Worm (Caenorhabditis elegans): ENCODE results near the gene C25H3.1.

The C25H3.1 gene

ce11 chrII:5725094-5725493 lies 26.2 kb downstream of the C25H3.1 start (continued):
- TF ChIP-seq fos-1 (tag; optimal IDR thresholded peaks at IDR 0.05) = no peak
- peak; percentile 42 for TF ChIP-seq tbx-2 (tag; optimal IDR thresholded peaks at IDR 0.05)
- TF ChIP-seq lin-39 (tag; optimal IDR thresholded peaks at IDR 0.05) = peak; percentile 94
- TF ChIP-seq hmg-11 (tag; optimal IDR thresholded peaks at IDR 0.05) = peak; percentile 66
- TF ChIP-seq egl-27 (tag; optimal IDR thresholded peaks at IDR 0.05) = no peak
- TF ChIP-seq ama-1 (optimal IDR thresholded peaks at IDR 0.05) = no peak
- TF ChIP-seq ztf-11 (tag; optimal IDR thresholded peaks at IDR 0.05) = no peak
- TF ChIP-seq nhr-77 (tag; optimal IDR thresholded peaks at IDR 0.05) = no peak
- TF ChIP-seq R02D3.7 (tag; optimal IDR thresholded peaks at IDR 0.05) = no peak
- TF ChIP-seq nfya-1 (tag; optimal IDR thresholded peaks at IDR 0.05; ENCODE audit: insufficient read depth) = peak; percentile 80
- no peak for TF ChIP-seq ZK546.5 (tag; optimal IDR thresholded peaks at IDR 0.05)
- no peak for TF ChIP-seq ceh-16 (tag; optimal IDR thresholded peaks at IDR 0.05)
- TF ChIP-seq fkh-10 (GFP tag; optimal IDR thresholded peaks at IDR 0.05) = peak; percentile 89
- no peak for TF ChIP-seq nhr-76 (tag; optimal IDR thresholded peaks at IDR 0.05)
- no peak for TF ChIP-seq pha-4 (tag; optimal IDR thresholded peaks at IDR 0.05)
- TF ChIP-seq ztf-4 (tag; optimal IDR thresholded peaks at IDR 0.05) = no peak
- no peak for TF ChIP-seq fkh-2 (tag; optimal IDR thresholded peaks at IDR 0.05)
- no peak for TF ChIP-seq nhr-12 (tag; optimal IDR thresholded peaks at IDR 0.05)
- peak; percentile 46 for TF ChIP-seq zag-1 (tag; optimal IDR thresholded peaks at IDR 0.05)
- TF ChIP-seq pqm-1 (tag; optimal IDR thresholded peaks at IDR 0.05) = no peak
- TF ChIP-seq elt-2 (tag; optimal IDR thresholded peaks at IDR 0.05) = no peak

DNA sequence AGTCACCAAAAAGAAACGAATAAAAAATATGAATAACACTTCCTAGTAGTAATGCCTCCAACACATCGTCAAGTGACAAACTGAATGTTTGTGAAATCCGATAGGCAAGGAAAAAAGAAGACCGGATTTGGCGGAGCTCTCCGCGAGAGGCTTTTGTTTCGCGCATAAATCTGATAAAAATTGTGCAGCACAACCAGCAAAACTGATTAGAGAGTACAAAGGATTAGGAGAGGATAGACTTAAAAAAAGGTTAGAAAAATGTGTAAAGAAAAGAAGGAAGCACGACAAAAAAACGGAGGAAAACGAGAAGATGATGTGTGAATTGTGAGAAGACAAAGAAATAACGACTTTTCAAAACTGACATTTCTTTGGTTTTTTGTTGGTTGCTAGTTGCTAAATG lies 28.8 kb downstream of the C25H3.1 start, which contains the start of gene rab-3:
rab-3 (minus strand) TSS at position 147 of the 400 bp plus-strand sequence.
- TF ChIP-seq nfya-1 (tag; optimal IDR thresholded peaks at IDR 0.05; ENCODE audit: insufficient read depth) (no peak), fkh-10 (GFP tag; optimal IDR thresholded peaks at IDR 0.05) (peak; percentile 66), nhr-237 (tag; optimal IDR thresholded peaks at IDR 0.05) (no peak), nhr-25 (tag; optimal IDR thresholded peaks at IDR 0.05) (no peak), ztf-11 (tag; optimal IDR thresholded peaks at IDR 0.05) (no peak), nhr-77 (tag; optimal IDR thresholded peaks at IDR 0.05) (no peak)

DNA sequence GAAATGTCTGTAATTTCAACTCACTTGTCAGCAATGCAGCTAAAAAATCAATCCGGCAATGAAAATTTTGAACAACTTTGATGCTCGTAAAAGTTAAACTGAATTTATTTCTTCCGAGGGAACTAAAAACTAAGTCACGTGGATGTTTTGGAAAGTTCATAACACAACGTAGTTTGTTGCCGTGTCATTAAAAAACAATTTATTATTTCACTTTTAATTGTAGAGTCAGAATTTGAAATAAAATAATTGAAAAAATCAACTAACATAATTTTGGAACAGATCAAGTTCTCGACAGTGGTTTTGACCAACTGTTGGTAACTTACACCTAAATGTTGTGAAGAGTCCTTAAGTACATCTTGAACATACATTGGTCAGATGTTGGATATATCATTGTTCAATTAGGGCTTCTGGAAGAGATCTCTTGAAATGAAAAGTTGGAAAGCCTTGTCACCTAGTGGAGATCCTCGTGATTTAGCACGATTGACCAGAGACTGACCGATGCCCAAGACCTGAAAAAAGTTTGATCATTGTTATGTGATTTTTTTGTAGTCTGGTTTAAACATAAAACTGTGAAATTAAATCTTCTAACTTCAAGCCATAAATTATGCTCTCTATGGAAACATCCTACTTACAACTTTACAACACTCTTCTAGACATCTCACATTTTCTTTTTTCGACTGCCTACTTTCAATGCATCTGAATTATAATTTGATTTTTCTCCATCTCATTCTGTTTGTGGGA lies 31.6 kb downstream of the C25H3.1 start, which contains the start of the genes C18A3.7 and C18A3.11:
C18A3.7 (minus strand) TSS at position 101 of the 741 bp plus-strand sequence.
C18A3.11 (plus strand) TSS at position 691 of the 741 bp plus-strand sequence.
- no peak for TF ChIP-seq nhr-28 (tag; optimal IDR thresholded peaks at IDR 0.05)
- TF ChIP-seq lin-15B (tag; optimal IDR thresholded peaks at IDR 0.05) = no peak
- no peak for TF ChIP-seq daf-12 (tag; optimal IDR thresholded peaks at IDR 0.05)
- no peak for TF ChIP-seq sea-2 (GFP tag; optimal IDR thresholded peaks at IDR 0.05)
- TF ChIP-seq nhr-67 (tag; optimal IDR thresholded peaks at IDR 0.05) = no peak
- TF ChIP-seq lsy-12 (tag; optimal IDR thresholded peaks at IDR 0.05) = no peak
- no peak for TF ChIP-seq hmg-11 (tag; optimal IDR thresholded peaks at IDR 0.05)
- no peak for TF ChIP-seq fkh-10 (GFP tag; optimal IDR thresholded peaks at IDR 0.05)
- TF ChIP-seq nhr-11 (tag; optimal IDR thresholded peaks at IDR 0.05) = no peak
- TF ChIP-seq nhr-23 (tag; optimal IDR thresholded peaks at IDR 0.05) = no peak
- no peak for TF ChIP-seq ceh-16 (tag; optimal IDR thresholded peaks at IDR 0.05)
- no peak for TF ChIP-seq eor-1 (tag; optimal IDR thresholded peaks at IDR 0.05)
- no peak for TF ChIP-seq ztf-4 (tag; optimal IDR thresholded peaks at IDR 0.05)
- no peak for TF ChIP-seq nhr-77 (tag; optimal IDR thresholded peaks at IDR 0.05)
- TF ChIP-seq pqm-1 (tag; optimal IDR thresholded peaks at IDR 0.05) = no peak
- no peak for TF ChIP-seq ceh-82 (tag; optimal IDR thresholded peaks at IDR 0.05)
- no peak for TF ChIP-seq lin-39 (tag; optimal IDR thresholded peaks at IDR 0.05)

ce11 chrII:5734883-5735282 lies 36.0 kb downstream of the C25H3.1 start:
- TF ChIP-seq skn-1 (tag; optimal IDR thresholded peaks at IDR 0.05) = no peak
- no peak for TF ChIP-seq nhr-11 (tag; optimal IDR thresholded peaks at IDR 0.05)
- no peak for TF ChIP-seq lin-39 (tag; optimal IDR thresholded peaks at IDR 0.05)
- TF ChIP-seq nfya-1 (tag; optimal IDR thresholded peaks at IDR 0.05; ENCODE audit: insufficient read depth) = no peak
- TF ChIP-seq ztf-11 (tag; optimal IDR thresholded peaks at IDR 0.05) = no peak
- TF ChIP-seq eor-1 (tag; optimal IDR thresholded peaks at IDR 0.05) = no peak
- no peak for TF ChIP-seq unc-62 (GFP tag; optimal IDR thresholded peaks at IDR 0.05)
- TF ChIP-seq nhr-28 (tag; optimal IDR thresholded peaks at IDR 0.05) = no peak
- no peak for TF ChIP-seq nhr-23 (tag; optimal IDR thresholded peaks at IDR 0.05)
- TF ChIP-seq sea-2 (GFP tag; optimal IDR thresholded peaks at IDR 0.05) = no peak
- no peak for TF ChIP-seq ZK546.5 (tag; optimal IDR thresholded peaks at IDR 0.05)
